Fruit fly (Drosophila melanogaster) ovary, adult (tissue): ENCODE results near the gene senju.

ENCODE experiments used
- CG17801 ChIP-seq: fragments of 200-800 bp; optimal IDR thresholded peaks from 2 replicates; lab custom pipeline; 2019; ENCODE audit warnings: missing biosample characterization, mild to moderate bottlenecking, missing genetic modification characterization, moderate library complexity; ENCODE audit not compliant: partially characterized antibody

Gene senju

DNA sequence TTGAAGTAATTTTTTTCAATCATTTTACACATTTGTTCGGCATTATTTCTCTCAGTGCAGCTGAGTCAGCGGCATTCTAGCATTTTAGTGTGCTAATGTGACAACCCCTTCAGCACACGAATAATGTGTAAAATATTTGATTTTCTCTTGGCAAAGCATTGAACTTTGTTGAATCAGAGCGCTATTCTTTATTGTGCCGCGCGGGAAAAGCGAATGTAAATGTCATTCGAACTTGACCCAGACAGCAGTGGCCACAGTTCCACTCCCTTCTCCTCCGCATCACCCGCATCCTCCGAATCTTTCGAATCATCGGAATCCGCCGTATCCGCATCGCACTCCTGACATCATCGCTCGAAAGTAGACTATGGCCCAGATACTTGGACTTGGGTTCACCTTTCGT is 51.1 kb downstream of the senju start:
- no peak for TF ChIP-seq CG17801 (GFP tag; lab: Kevin White, UChicago)
